Worm (Caenorhabditis elegans) whole organism, mixed stage, embryonic: Measurements from ENCODE around the gene F26F2.5.

Source experiments
- M03D4.4 ChIP-seq: sonication (generic microtip); optimal IDR thresholded peaks from 2 replicates; lab custom pipeline; 2017; ENCODE audit warnings: mild to moderate bottlenecking, missing genetic modification characterization, missing compliant biosample characterization
- bed-3 ChIP-seq: fragments of 200-800 bp; sonication (Bioruptor generic); optimal IDR thresholded peaks from 3 replicates; lab custom pipeline; 2018; ENCODE audit warnings: mild to moderate bottlenecking, missing genetic modification characterization, moderate library complexity, missing compliant biosample characterization
- blmp-1 ChIP-seq: fragments of 150-350 bp; optimal IDR thresholded peaks from 2 replicates; lab custom pipeline; 2014; ENCODE audit warnings: missing biosample characterization, missing genetic modification characterization
- ceh-39 ChIP-seq: fragments of 150-350 bp; optimal IDR thresholded peaks from 2 replicates; lab custom pipeline; 2014; ENCODE audit warnings: missing biosample characterization, missing genetic modification characterization
- ceh-43 ChIP-seq: fragments of 200-800 bp; sonication (Bioruptor generic); optimal IDR thresholded peaks from 2 replicates; lab custom pipeline; 2018; ENCODE audit warnings: mild to moderate bottlenecking, missing genetic modification characterization, moderate library complexity, missing compliant biosample characterization
- ceh-83 ChIP-seq: fragments of 200-800 bp; sonication (Bioruptor generic); optimal IDR thresholded peaks from 2 replicates; lab custom pipeline; 2018; ENCODE audit warnings: mild to moderate bottlenecking, missing genetic modification characterization, missing compliant biosample characterization
- ces-1 ChIP-seq: fragments of 150-350 bp; optimal IDR thresholded peaks from 2 replicates; lab custom pipeline; 2014; ENCODE audit warnings: missing biosample characterization, missing genetic modification reagents, missing genetic modification characterization
- cnd-1 ChIP-seq: fragments of 200-800 bp; sonication (Bioruptor generic); optimal IDR thresholded peaks from 2 replicates; lab custom pipeline; 2018; ENCODE audit warnings: mild to moderate bottlenecking, missing genetic modification characterization, missing compliant biosample characterization
- drap-1 ChIP-seq: fragments of 200-800 bp; sonication (Bioruptor generic); optimal IDR thresholded peaks from 3 replicates; lab custom pipeline; 2018; ENCODE audit warnings: mild to moderate bottlenecking, missing genetic modification characterization, missing compliant biosample characterization
- elt-1 ChIP-seq: sonication (generic microtip); optimal IDR thresholded peaks from 2 replicates; lab custom pipeline; 2017; ENCODE audit warnings: missing genetic modification characterization, mild to moderate bottlenecking, missing compliant biosample characterization, antibody characterized with exemption, moderate library complexity, borderline replicate concordance; ENCODE audit not compliant: insufficient read depth
- elt-3 ChIP-seq: fragments of 150-350 bp; optimal IDR thresholded peaks from 2 replicates; lab custom pipeline; 2014; ENCODE audit warnings: missing biosample characterization, missing genetic modification characterization
- flh-1 ChIP-seq: fragments of 200-800 bp; sonication (Bioruptor generic); optimal IDR thresholded peaks from 2 replicates; lab custom pipeline; 2018; ENCODE audit warnings: mild to moderate bottlenecking, missing genetic modification characterization, moderate library complexity, missing compliant biosample characterization
- ham-2 ChIP-seq: fragments of 200-800 bp; sonication (Bioruptor generic); optimal IDR thresholded peaks from 2 replicates; lab custom pipeline; 2018; ENCODE audit warnings: mild to moderate bottlenecking, missing genetic modification characterization, missing compliant biosample characterization
- lin-13 ChIP-seq: fragments of 150-350 bp; optimal IDR thresholded peaks from 2 replicates; lab custom pipeline; 2014; ENCODE audit warnings: missing biosample characterization, missing genetic modification characterization
- lin-32 ChIP-seq: fragments of 200-800 bp; sonication (Bioruptor generic); optimal IDR thresholded peaks from 2 replicates; lab custom pipeline; 2018; ENCODE audit warnings: mild to moderate bottlenecking, missing genetic modification characterization, missing compliant biosample characterization
- lsy-2 ChIP-seq: fragments of 150-350 bp; optimal IDR thresholded peaks from 2 replicates; lab custom pipeline; 2014; ENCODE audit warnings: missing biosample characterization, missing genetic modification characterization
- mab-5 ChIP-seq: fragments of 150-350 bp; optimal IDR thresholded peaks from 2 replicates; lab custom pipeline; 2014; ENCODE audit warnings: missing biosample characterization, missing genetic modification characterization
- mep-1 ChIP-seq: fragments of 150-350 bp; optimal IDR thresholded peaks from 2 replicates; lab custom pipeline; 2017; ENCODE audit warnings: missing biosample characterization, missing genetic modification reagents, missing genetic modification characterization, inconsistent platforms
- mls-2 ChIP-seq: sonication (generic microtip); optimal IDR thresholded peaks from 2 replicates; lab custom pipeline; 2016; ENCODE audit warnings: mild to moderate bottlenecking, missing genetic modification characterization, moderate library complexity, missing compliant biosample characterization
- nhr-12 ChIP-seq: fragments of 150-350 bp; optimal IDR thresholded peaks from 2 replicates; lab custom pipeline; 2014; ENCODE audit warnings: missing biosample characterization, missing genetic modification characterization
- nhr-2 ChIP-seq: fragments of 150-350 bp; optimal IDR thresholded peaks from 2 replicates; lab custom pipeline; 2014; ENCODE audit warnings: missing biosample characterization, missing genetic modification characterization
- nhr-237 ChIP-seq: fragments of 150-350 bp; optimal IDR thresholded peaks from 2 replicates; lab custom pipeline; 2014; ENCODE audit warnings: missing biosample characterization, missing genetic modification characterization
- nhr-28 ChIP-seq: fragments of 150-350 bp; optimal IDR thresholded peaks from 2 replicates; lab custom pipeline; 2014; ENCODE audit warnings: missing biosample characterization, missing genetic modification characterization
- nhr-76 ChIP-seq: sonication (generic microtip); optimal IDR thresholded peaks from 2 replicates; lab custom pipeline; 2017; ENCODE audit warnings: missing biosample characterization, missing genetic modification characterization
- sem-2 ChIP-seq: fragments of 200-800 bp; sonication (Bioruptor generic); optimal IDR thresholded peaks from 2 replicates; lab custom pipeline; 2018; ENCODE audit warnings: mild to moderate bottlenecking, missing genetic modification characterization, missing compliant biosample characterization
- snpc-4 ChIP-seq: fragments of 150-350 bp; optimal IDR thresholded peaks from 2 replicates; lab custom pipeline; 2014; ENCODE audit warnings: missing biosample characterization, missing genetic modification characterization
- sptf-1 ChIP-seq: sonication (generic microtip); optimal IDR thresholded peaks from 2 replicates; lab custom pipeline; 2017; ENCODE audit warnings: mild to moderate bottlenecking, missing genetic modification characterization, moderate library complexity, missing compliant biosample characterization
- tbx-8 ChIP-seq: fragments of 200-800 bp; sonication (Bioruptor generic); optimal IDR thresholded peaks from 2 replicates; lab custom pipeline; 2018; ENCODE audit warnings: mild to moderate bottlenecking, missing genetic modification characterization, moderate library complexity, missing compliant biosample characterization
- unc-120 ChIP-seq: sonication (generic microtip); optimal IDR thresholded peaks from 2 replicates; lab custom pipeline; 2017; ENCODE audit warnings: missing genetic modification characterization, missing compliant biosample characterization; ENCODE audit not compliant: poor library complexity, severe bottlenecking
- unc-39 ChIP-seq: fragments of 150-350 bp; optimal IDR thresholded peaks from 2 replicates; lab custom pipeline; 2014; ENCODE audit warnings: missing biosample characterization, missing genetic modification characterization
- unc-62 ChIP-seq: fragments of 150-350 bp; optimal IDR thresholded peaks from 2 replicates; lab custom pipeline; 2014; ENCODE audit warnings: missing biosample characterization, missing genetic modification reagents, missing genetic modification characterization
- zip-8 ChIP-seq: fragments of 150-350 bp; optimal IDR thresholded peaks from 2 replicates; lab custom pipeline; 2014; ENCODE audit warnings: missing biosample characterization, missing genetic modification characterization
- ztf-11 ChIP-seq: fragments of 150-350 bp; optimal IDR thresholded peaks from 2 replicates; lab custom pipeline; 2014; ENCODE audit warnings: missing biosample characterization, missing genetic modification characterization

Gene F26F2.5

DNA sequence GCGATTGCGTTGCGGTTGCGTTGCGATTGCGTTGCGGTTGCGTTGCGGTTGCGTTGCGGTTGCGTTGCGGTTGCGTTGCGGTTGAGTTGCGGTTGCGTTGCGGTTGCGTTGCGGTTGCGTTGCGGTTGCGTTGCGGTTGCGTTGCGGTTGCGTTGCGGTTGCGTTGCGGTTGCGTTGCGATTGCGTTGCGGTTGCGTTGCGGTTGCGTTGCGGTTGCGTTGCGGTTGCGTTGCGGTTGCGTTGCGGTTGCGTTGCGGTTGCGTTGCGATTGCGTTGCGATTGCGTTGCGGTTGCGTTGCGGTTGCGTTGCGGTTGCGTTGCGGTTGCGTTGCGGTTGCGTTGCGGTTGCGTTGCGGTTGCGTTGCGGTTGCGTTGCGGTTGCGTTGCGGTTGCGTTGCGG, 32.3 kb downstream of the F26F2.5 start:
- peak; percentile 56 for TF ChIP-seq sptf-1 (tag; lab: Kevin White, UChicago)

DNA sequence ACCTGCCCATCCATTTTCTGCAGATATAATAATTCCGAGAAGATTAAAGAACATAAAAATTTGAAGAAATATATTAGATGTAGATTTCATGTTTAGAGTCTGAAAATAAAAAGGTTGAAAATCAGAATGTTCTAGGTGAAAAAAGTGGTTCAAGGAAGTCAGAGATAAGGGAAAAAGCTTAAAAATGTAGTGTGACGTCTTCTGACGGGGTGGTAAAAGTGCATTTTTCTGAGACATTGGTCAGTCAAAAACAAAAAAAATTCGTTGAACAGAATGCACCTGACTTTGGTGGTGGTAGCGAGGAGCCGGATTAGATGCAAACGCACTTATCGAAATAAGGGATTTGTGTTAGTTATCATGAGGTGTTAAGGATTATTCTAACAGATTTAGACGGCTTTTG, 33.1 kb downstream of the F26F2.5 start, which contains the start of gene F46B3.23:
Gene F46B3.23 (minus strand): TSS at position 101 of the 400 bp plus-strand sequence.
- TF ChIP-seq mab-5 (no peak), ceh-83 (GFP tag; lab: Kevin White, UChicago) (no peak)

DNA sequence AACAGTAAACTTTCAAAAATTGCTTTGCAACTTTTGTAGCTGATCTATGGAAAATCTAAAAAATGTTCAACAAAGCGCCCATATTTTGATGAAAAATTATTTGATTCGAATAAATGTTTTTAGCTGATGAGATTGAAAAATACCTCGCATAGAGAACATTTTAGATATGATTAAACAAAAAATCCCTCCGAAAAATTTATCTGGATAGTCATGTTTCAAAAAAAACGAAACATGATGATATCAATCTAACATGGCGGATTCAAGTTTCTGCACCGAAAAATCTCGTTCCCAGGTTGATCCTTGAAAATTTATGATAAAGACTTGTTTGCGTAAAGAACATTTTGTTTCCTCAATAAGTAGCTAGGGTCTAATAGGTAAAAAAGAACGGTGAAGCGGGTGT, 35.2 kb downstream of the F26F2.5 start, which contains the start of gene ttr-12:
Gene ttr-12 (minus strand): TSS at position 101 of the 400 bp plus-strand sequence.
- TF ChIP-seq elt-3 (tag; lab: Kevin White, UChicago) (no peak), unc-39 (tag; lab: Kevin White, UChicago) (no peak), lsy-2 (no peak), blmp-1 (tag; lab: Kevin White, UChicago) (no peak), sptf-1 (tag; lab: Kevin White, UChicago) (no peak), ham-2 (no peak), mab-5 (no peak), unc-62 (no peak), mls-2 (tag; lab: Kevin White, UChicago) (no peak), lin-13 (no peak), tbx-8 (GFP tag; lab: Kevin White, UChicago) (no peak), ceh-43 (GFP tag; lab: Kevin White, UChicago) (no peak)

DNA sequence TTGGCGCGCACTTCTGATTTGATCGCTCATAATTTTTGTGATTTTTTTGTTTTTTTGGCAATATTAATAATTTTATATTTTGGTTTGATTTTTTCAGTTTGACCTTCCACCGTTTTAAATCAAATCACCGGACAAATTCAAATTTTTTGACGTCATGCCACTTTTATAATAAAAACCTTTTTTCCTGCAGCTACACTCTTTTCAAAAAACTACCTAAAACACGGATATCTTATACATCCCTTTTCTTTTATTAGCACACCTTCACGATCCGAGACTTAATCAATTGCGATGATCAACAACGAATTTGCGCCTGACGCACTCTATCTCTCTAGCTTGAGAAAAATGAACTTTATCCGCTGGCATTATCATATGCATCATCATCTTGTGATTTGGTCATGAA, 36.0 kb downstream of the F26F2.5 start, which contains the start of gene grd-2:
Gene grd-2 (plus strand): TSS at position 301 of the 400 bp plus-strand sequence.
- TF ChIP-seq tbx-8 (GFP tag; lab: Kevin White, UChicago), result no peak
- no peak for TF ChIP-seq sptf-1 (tag; lab: Kevin White, UChicago)
- no peak for TF ChIP-seq bed-3 (GFP tag; lab: Kevin White, UChicago)
- TF ChIP-seq flh-1 (GFP tag; lab: Kevin White, UChicago), result no peak
- no peak for TF ChIP-seq ceh-83 (GFP tag; lab: Kevin White, UChicago)
- no peak for TF ChIP-seq lsy-2
- TF ChIP-seq elt-1 (tag; lab: Kevin White, UChicago), result no peak
- TF ChIP-seq ceh-43 (GFP tag; lab: Kevin White, UChicago), result no peak
- no peak for TF ChIP-seq nhr-12 (tag; lab: Kevin White, UChicago)
- TF ChIP-seq mab-5, result no peak
- no peak for TF ChIP-seq M03D4.4
- TF ChIP-seq nhr-237 (tag; lab: Kevin White, UChicago), result no peak
- no peak for TF ChIP-seq nhr-28
- no peak for TF ChIP-seq mls-2 (tag; lab: Kevin White, UChicago)
- TF ChIP-seq ztf-11 (tag; lab: Kevin White, UChicago), result no peak
- TF ChIP-seq unc-120 (tag; lab: Kevin White, UChicago), result no peak

- TF ChIP-seq unc-39 (tag; lab: Kevin White, UChicago) (no peak), bed-3 (GFP tag; lab: Kevin White, UChicago) (no peak), cnd-1 (tag; lab: Kevin White, UChicago) (no peak), flh-1 (GFP tag; lab: Kevin White, UChicago) (no peak), lin-13 (no peak), lsy-2 (no peak), ztf-11 (tag; lab: Kevin White, UChicago) (no peak), ham-2 (no peak), ces-1 (GFP tag; lab: Kevin White, UChicago) (no peak), mab-5 (no peak), elt-3 (tag; lab: Kevin White, UChicago) (no peak), lin-32 (no peak), unc-120 (tag; lab: Kevin White, UChicago) (no peak), nhr-28 (no peak), snpc-4 (tag; lab: Kevin White, UChicago) (no peak), ceh-43 (GFP tag; lab: Kevin White, UChicago) (no peak), drap-1 (GFP tag; lab: Kevin White, UChicago) (no peak), nhr-76 (no peak), nhr-12 (tag; lab: Kevin White, UChicago) (no peak), blmp-1 (tag; lab: Kevin White, UChicago) (no peak)
Observed at ce11 chrV:20618632-20619031, 45.1 kb downstream of the F26F2.5 start, which contains the start of gene F46B3.7. TSS of gene F46B3.7 (minus strand) at chrV:20618732.

- TF ChIP-seq nhr-28, result no peak
- TF ChIP-seq unc-120 (tag; lab: Kevin White, UChicago), result no peak
- TF ChIP-seq elt-3 (tag; lab: Kevin White, UChicago), result no peak
- TF ChIP-seq elt-1 (tag; lab: Kevin White, UChicago), result no peak
- TF ChIP-seq nhr-2, result no peak
- TF ChIP-seq mep-1 (tag; lab: Kevin White, UChicago), result no peak
- TF ChIP-seq ceh-39 (tag; lab: Kevin White, UChicago), result no peak
- no peak for TF ChIP-seq mab-5
- TF ChIP-seq flh-1 (GFP tag; lab: Kevin White, UChicago), result no peak
- no peak for TF ChIP-seq unc-39 (tag; lab: Kevin White, UChicago)
- TF ChIP-seq lin-32, result no peak
- no peak for TF ChIP-seq ces-1 (GFP tag; lab: Kevin White, UChicago)
- no peak for TF ChIP-seq lsy-2
- no peak for TF ChIP-seq zip-8 (tag; lab: Kevin White, UChicago)
- no peak for TF ChIP-seq sem-2 (GFP tag; lab: Kevin White, UChicago)
- no peak for TF ChIP-seq ztf-11 (tag; lab: Kevin White, UChicago)
- TF ChIP-seq nhr-12 (tag; lab: Kevin White, UChicago), result no peak
- TF ChIP-seq unc-62, result no peak
- no peak for TF ChIP-seq mls-2 (tag; lab: Kevin White, UChicago)
- TF ChIP-seq nhr-76, result no peak
Observed at ce11 chrV:20623060-20623459, 49.6 kb downstream of the F26F2.5 start, which contains the start of gene F46B3.8. TSS of gene F46B3.8 (minus strand) at chrV:20623160.
